In the genomic region with DNA sequence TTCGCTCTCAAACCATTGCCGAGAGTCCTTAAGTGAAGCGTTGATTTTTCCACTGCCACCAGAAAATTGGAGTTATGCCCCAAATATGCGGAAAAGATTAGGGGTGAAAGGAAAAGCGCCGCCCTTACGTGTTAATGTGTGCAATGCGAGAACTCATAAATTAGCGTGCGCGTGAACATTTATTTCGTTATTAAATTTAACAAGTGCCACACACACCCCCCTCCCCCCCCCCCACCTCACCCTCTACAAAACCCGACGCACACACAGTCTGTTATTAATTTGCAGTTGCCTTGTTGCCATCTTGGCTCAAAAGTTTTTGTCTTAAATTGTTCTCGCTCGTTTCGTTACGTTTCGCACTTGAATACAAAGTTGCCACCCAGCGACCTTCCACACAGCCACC, we compare ENCODE assay signal across 2 fruit fly cellular contexts.
TF ChIP-seq lines count a peak whose summit lies in the region.

No protein-coding gene starts in this region.

- no peak for TF ChIP-seq CTCF in whole organism, embryonic (GFP tag; optimal IDR thresholded peaks at IDR 0.05; lab: Kevin White, UChicago)

TF ChIP-seq in whole organism, embryonic, 481 proteins besides CTCF, POLR2A, EP300 and RAD21:
- peak; percentile 25 for TF ChIP-seq Hr39 (optimal IDR thresholded peaks at IDR 0.05; lab: Kevin White, UChicago)
- no peak for TF ChIP-seq NK7.1 (GFP tag; optimal IDR thresholded peaks at IDR 0.05; lab: Kevin White, UChicago)
- no peak for TF ChIP-seq CG4424 (GFP tag; optimal IDR thresholded peaks at IDR 0.05; lab: Kevin White, UChicago)
- no peak for TF ChIP-seq en (GFP tag; optimal IDR thresholded peaks at IDR 0.05; lab: Kevin White, UChicago)
- no peak for TF ChIP-seq wor (GFP tag; IDR thresholded peaks at IDR 0.05; lab: Robert Waterston, UW)

TF ChIP-seq in whole organism, wandering third instar larva, 38 proteins besides CTCF, POLR2A, EP300 and RAD21:
- TF ChIP-seq N (GFP tag; optimal IDR thresholded peaks at IDR 0.05; lab: Kevin White, UChicago): no peak
- TF ChIP-seq Dfd (GFP tag; optimal IDR thresholded peaks at IDR 0.05; lab: Kevin White, UChicago): peak; percentile 91

Comparison
In these comparisons a context has a peak if more than half of its experiments do, and no peak if none do; other contexts are left out.
1. Of the 10 proteins assayed by ChIP-seq in both whole organism, embryonic and whole organism, wandering third instar larva: peak only in whole organism, embryonic: none; only in whole organism, wandering third instar larva: Dfd; in both: none; in neither: 9.